Worm (Caenorhabditis elegans) whole organism, L1 larva: ENCODE measurements around the gene ssp-36.

Experiments used
- C04F5.9 ChIP-seq: sonication (generic microtip); optimal IDR thresholded peaks from 2 replicates; lab custom pipeline; 2016; ENCODE audit warnings: missing genetic modification characterization, missing compliant biosample characterization
- C16A3.4 ChIP-seq: fragments of 150-350 bp; optimal IDR thresholded peaks from 2 replicates; lab custom pipeline; 2014; ENCODE audit warnings: missing biosample characterization, missing genetic modification characterization
- C34B4.2 ChIP-seq: sonication (generic microtip); optimal IDR thresholded peaks from 2 replicates; lab custom pipeline; 2017; ENCODE audit warnings: mild to moderate bottlenecking, missing genetic modification characterization, missing compliant biosample characterization
- Y116A8C.19 ChIP-seq: sonication (generic microtip); optimal IDR thresholded peaks from 2 replicates; lab custom pipeline; 2016; ENCODE audit warnings: missing compliant biosample characterization, missing genetic modification characterization, borderline replicate concordance
- aha-1 ChIP-seq: fragments of 150-350 bp; optimal IDR thresholded peaks from 2 replicates; lab custom pipeline; 2014; ENCODE audit warnings: missing biosample characterization, missing genetic modification characterization
- alr-1 ChIP-seq: fragments of 200-800 bp; sonication (Bioruptor generic); optimal IDR thresholded peaks from 2 replicates; lab custom pipeline; 2018; ENCODE audit warnings: borderline replicate concordance, mild to moderate bottlenecking, missing genetic modification characterization, missing compliant biosample characterization
- ama-1 ChIP-seq: fragments of 150-350 bp; optimal IDR thresholded peaks from 2 replicates; lab custom pipeline; 2014
- blmp-1 ChIP-seq: fragments of 150-350 bp; optimal IDR thresholded peaks from 2 replicates; lab custom pipeline; 2014; ENCODE audit warnings: missing biosample characterization, missing genetic modification characterization
- ceh-63 ChIP-seq: fragments of 200-800 bp; sonication (Bioruptor generic); optimal IDR thresholded peaks from 2 replicates; lab custom pipeline; 2018; ENCODE audit warnings: mild to moderate bottlenecking, missing genetic modification characterization, missing compliant biosample characterization
- ceh-82 ChIP-seq, 3 experiments: fragments of 150-350 bp in 1 of 3; sonication (generic microtip) in 2 of 3; optimal IDR thresholded peaks; 2 replicates each; lab custom pipeline; 2014 to 2017; ENCODE audit warnings: missing biosample characterization in 3 of 3, missing genetic modification characterization in 3 of 3
- ceh-88 ChIP-seq: fragments of 200-800 bp; sonication (Bioruptor generic); IDR thresholded peaks from 2 replicates; pipeline ENCODE4 v1.3.6; 2022; ENCODE audit warnings: missing genetic modification characterization, missing compliant biosample characterization
- ces-1 ChIP-seq: fragments of 150-350 bp; optimal IDR thresholded peaks from 2 replicates; lab custom pipeline; 2014; ENCODE audit warnings: missing biosample characterization, missing genetic modification reagents, missing genetic modification characterization
- dpl-1 ChIP-seq, 3 experiments: fragments of 150-350 bp in 2 of 3; sonication (generic microtip) in 1 of 3; optimal IDR thresholded peaks; 2 replicates each; lab custom pipeline; 2014 to 2017; ENCODE audit warnings: missing biosample characterization in 3 of 3, missing genetic modification characterization in 3 of 3, missing genetic modification reagents in 3 of 3
- dsc-1 ChIP-seq: sonication (generic microtip); optimal IDR thresholded peaks from 2 replicates; lab custom pipeline; 2016; ENCODE audit warnings: mild to moderate bottlenecking, missing genetic modification characterization, missing compliant biosample characterization
- efl-1 ChIP-seq, 4 experiments: fragments of 150-350 bp; optimal IDR thresholded peaks in 3 of 4; peaks in 1 of 4; 1 replicate in 1 of 4; 2 replicates in 3 of 4; lab custom pipeline; 2014; ENCODE audit warnings: missing biosample characterization in 2 of 4, missing genetic modification characterization in 2 of 4, missing genetic modification reagents in 2 of 4
- efl-3 ChIP-seq: fragments of 200-800 bp; sonication (Bioruptor generic); optimal IDR thresholded peaks from 2 replicates; lab custom pipeline; 2018; ENCODE audit warnings: mild to moderate bottlenecking, missing genetic modification characterization, missing compliant biosample characterization
- elt-3 ChIP-seq, 6 experiments: fragments of 150-350 bp in 1 of 6; sonication (generic microtip); optimal IDR thresholded peaks; 2 replicates each; lab custom pipeline; 2017 to 2018; ENCODE audit warnings: missing biosample characterization in 6 of 6, missing genetic modification characterization in 6 of 6, inconsistent platforms in 1 of 6
- fkh-10 ChIP-seq: sonication (generic microtip); optimal IDR thresholded peaks from 2 replicates; lab custom pipeline; 2017; ENCODE audit warnings: missing biosample characterization, missing genetic modification reagents, missing genetic modification characterization
- fkh-4 ChIP-seq: sonication (generic microtip); optimal IDR thresholded peaks from 2 replicates; lab custom pipeline; 2016; ENCODE audit warnings: missing compliant biosample characterization, missing genetic modification characterization, borderline replicate concordance
- fkh-8 ChIP-seq: sonication (generic microtip); optimal IDR thresholded peaks from 2 replicates; lab custom pipeline; 2016; ENCODE audit warnings: mild to moderate bottlenecking, missing genetic modification characterization, missing compliant biosample characterization
- fos-1 ChIP-seq: fragments of 150-350 bp; optimal IDR thresholded peaks from 2 replicates; lab custom pipeline; 2014; ENCODE audit warnings: missing biosample characterization, missing genetic modification characterization
- hlh-17 ChIP-seq: fragments of 200-800 bp; sonication (Bioruptor generic); optimal IDR thresholded peaks from 2 replicates; lab custom pipeline; 2018; ENCODE audit warnings: missing genetic modification characterization, mild to moderate bottlenecking, missing compliant biosample characterization, moderate library complexity, borderline replicate concordance
- hpl-2 ChIP-seq: fragments of 150-350 bp; optimal IDR thresholded peaks from 2 replicates; lab custom pipeline; 2014; ENCODE audit warnings: missing biosample characterization, missing genetic modification reagents, missing genetic modification characterization
- irx-1 ChIP-seq: sonication (generic microtip); optimal IDR thresholded peaks from 2 replicates; lab custom pipeline; 2016; ENCODE audit warnings: missing genetic modification characterization, missing compliant biosample characterization
- isw-1 ChIP-seq: fragments of 200-800 bp; sonication (Bioruptor generic); IDR thresholded peaks from 2 replicates; pipeline ENCODE4 v1.3.6; 2022; ENCODE audit warnings: missing genetic modification characterization, missing compliant biosample characterization
- jun-1 ChIP-seq: fragments of 150-350 bp; optimal IDR thresholded peaks from 2 replicates; lab custom pipeline; 2014; ENCODE audit warnings: missing biosample characterization, missing genetic modification reagents, missing genetic modification characterization
- lin-13 ChIP-seq: fragments of 150-350 bp; optimal IDR thresholded peaks from 2 replicates; lab custom pipeline; 2014; ENCODE audit warnings: missing biosample characterization, missing genetic modification reagents, missing genetic modification characterization
- lin-14 ChIP-seq: fragments of 200-800 bp; sonication (Bioruptor generic); optimal IDR thresholded peaks from 2 replicates; lab custom pipeline; 2018; ENCODE audit warnings: mild to moderate bottlenecking, missing genetic modification characterization, moderate library complexity, missing compliant biosample characterization
- lsy-2 ChIP-seq, 2 experiments: fragments of 150-350 bp; optimal IDR thresholded peaks; 2 replicates each; lab custom pipeline; 2014; ENCODE audit warnings: missing biosample characterization in 2 of 2, missing genetic modification characterization in 2 of 2
- mab-9 ChIP-seq: fragments of 200-800 bp; sonication (Bioruptor generic); IDR thresholded peaks from 2 replicates; pipeline ENCODE4 v1.3.6; 2022; ENCODE audit warnings: missing genetic modification reagents, missing genetic modification characterization, missing compliant biosample characterization
- mef-2 ChIP-seq: fragments of 150-350 bp; optimal IDR thresholded peaks from 2 replicates; lab custom pipeline; 2014; ENCODE audit warnings: missing biosample characterization, missing genetic modification characterization
- nhr-12 ChIP-seq: sonication (generic microtip); optimal IDR thresholded peaks from 2 replicates; lab custom pipeline; 2017; ENCODE audit warnings: missing biosample characterization, missing genetic modification characterization
- nhr-20 ChIP-seq: sonication (generic microtip); optimal IDR thresholded peaks from 2 replicates; lab custom pipeline; 2016; ENCODE audit warnings: mild to moderate bottlenecking, missing genetic modification characterization, missing compliant biosample characterization
- nhr-237 ChIP-seq: fragments of 150-350 bp; optimal IDR thresholded peaks from 2 replicates; lab custom pipeline; 2014; ENCODE audit warnings: missing biosample characterization, missing genetic modification characterization
- nhr-28 ChIP-seq: fragments of 150-350 bp; optimal IDR thresholded peaks from 2 replicates; lab custom pipeline; 2014; ENCODE audit warnings: missing biosample characterization, missing genetic modification characterization
- nhr-47 ChIP-seq: sonication (generic microtip); optimal IDR thresholded peaks from 2 replicates; lab custom pipeline; 2016; ENCODE audit warnings: mild to moderate bottlenecking, missing genetic modification characterization, moderate library complexity, missing compliant biosample characterization
- nhr-71 ChIP-seq: sonication (generic microtip); optimal IDR thresholded peaks from 2 replicates; lab custom pipeline; 2016; ENCODE audit warnings: mild to moderate bottlenecking, missing genetic modification characterization, moderate library complexity, missing compliant biosample characterization
- nhr-77 ChIP-seq: fragments of 150-350 bp; optimal IDR thresholded peaks from 2 replicates; lab custom pipeline; 2014; ENCODE audit warnings: missing biosample characterization, missing genetic modification characterization
- nhr-85 ChIP-seq: sonication (generic microtip); peaks from one replicate; lab custom pipeline; 2016; ENCODE audit warnings: missing genetic modification characterization, inconsistent platforms, missing compliant biosample characterization
- nhr-90 ChIP-seq: sonication (generic microtip); optimal IDR thresholded peaks from 2 replicates; lab custom pipeline; 2016; ENCODE audit warnings: mild to moderate bottlenecking, missing genetic modification characterization, missing compliant biosample characterization; ENCODE audit not compliant: poor library complexity
- pqm-1 ChIP-seq: sonication (generic microtip); optimal IDR thresholded peaks from 3 replicates; lab custom pipeline; 2017; ENCODE audit warnings: missing biosample characterization, missing genetic modification characterization
- skn-1 ChIP-seq: fragments of 150-350 bp; optimal IDR thresholded peaks from 2 replicates; lab custom pipeline; 2014; ENCODE audit warnings: missing biosample characterization, missing genetic modification characterization
- snpc-4 ChIP-seq: fragments of 150-350 bp; optimal IDR thresholded peaks from 2 replicates; lab custom pipeline; 2014; ENCODE audit warnings: missing biosample characterization, missing genetic modification characterization
- sox-4 ChIP-seq: sonication (generic microtip); optimal IDR thresholded peaks from 2 replicates; lab custom pipeline; 2016; ENCODE audit warnings: missing genetic modification characterization, missing compliant biosample characterization
- sup-37 ChIP-seq: fragments of 200-800 bp; sonication (Bioruptor generic); optimal IDR thresholded peaks from 2 replicates; lab custom pipeline; 2018; ENCODE audit warnings: mild to moderate bottlenecking, missing genetic modification characterization, missing compliant biosample characterization
- swsn-7 ChIP-seq: sonication (generic microtip); optimal IDR thresholded peaks from 2 replicates; lab custom pipeline; 2016; ENCODE audit warnings: missing genetic modification characterization, missing compliant biosample characterization
- tbx-2 ChIP-seq: sonication (generic microtip); optimal IDR thresholded peaks from 2 replicates; lab custom pipeline; 2016; ENCODE audit warnings: missing genetic modification characterization, missing compliant biosample characterization
- tlp-1 ChIP-seq: fragments of 150-350 bp; optimal IDR thresholded peaks from 2 replicates; lab custom pipeline; 2014; ENCODE audit warnings: missing biosample characterization, missing genetic modification characterization
- unc-30 ChIP-seq: sonication (generic microtip); optimal IDR thresholded peaks from 2 replicates; lab custom pipeline; 2017; ENCODE audit warnings: missing biosample characterization, missing genetic modification characterization
- unc-62 ChIP-seq: fragments of 150-350 bp; optimal IDR thresholded peaks from 2 replicates; lab custom pipeline; 2014; ENCODE audit warnings: missing biosample characterization, missing genetic modification reagents, missing genetic modification characterization
- unc-86 ChIP-seq: sonication (generic microtip); optimal IDR thresholded peaks from 2 replicates; lab custom pipeline; 2016; ENCODE audit warnings: missing genetic modification characterization, missing compliant biosample characterization
- unc-98 ChIP-seq: fragments of 200-800 bp; sonication (Bioruptor generic); IDR thresholded peaks from 2 replicates; pipeline ENCODE4 v1.3.6; 2022; ENCODE audit warnings: missing genetic modification characterization, missing compliant biosample characterization
- zip-4 ChIP-seq: fragments of 200-800 bp; sonication (Bioruptor generic); optimal IDR thresholded peaks from 2 replicates; lab custom pipeline; 2018; ENCODE audit warnings: mild to moderate bottlenecking, missing genetic modification characterization, moderate library complexity, missing compliant biosample characterization
- ztf-4 ChIP-seq: fragments of 150-350 bp; optimal IDR thresholded peaks from 2 replicates; lab custom pipeline; 2014; ENCODE audit warnings: missing biosample characterization, missing genetic modification characterization

Gene ssp-36

ce11 chrIV:9803544-9803943, 37.4 kb upstream of the ssp-36 start:
- TF ChIP-seq unc-98 (GFP tag; lab: Robert Waterston, UW) (no peak), lsy-2 (tag; optimal IDR thresholded peaks at IDR 0.05; lab: Kevin White, UChicago) (peak; percentile 50 to 65), sox-4 (tag; lab: Kevin White, UChicago) (no peak), blmp-1 (peak; percentile 69), ceh-82 (tag; optimal IDR thresholded peaks at IDR 0.05; lab: Kevin White, UChicago) (peak in 1 of 3 experiments; percentile 18), elt-3 (tag; optimal IDR thresholded peaks at IDR 0.05; lab: Kevin White, UChicago) (peak in 3 of 6 experiments; percentile 5 to 56 (median 33)), efl-1 (optimal IDR thresholded peaks at IDR 0.05; lab: Kevin White, UChicago) (peak; percentile 39 to 54), efl-1 (GFP tag; optimal IDR thresholded peaks at IDR 0.05 in 1 of 2; lab: Kevin White, UChicago) (peak; percentile 34 to 94), swsn-7 (peak; percentile 32), snpc-4 (tag; lab: Kevin White, UChicago) (no peak), jun-1 (tag; lab: Kevin White, UChicago) (peak; percentile 65), nhr-28 (tag; lab: Kevin White, UChicago) (no peak), nhr-47 (tag; lab: Kevin White, UChicago) (peak; percentile 30), lin-14 (GFP tag; lab: Kevin White, UChicago) (peak; percentile 85), nhr-85 (tag; lab: Kevin White, UChicago) (peak; percentile 87), C16A3.4 (tag; lab: Kevin White, UChicago) (no peak), tlp-1 (tag; lab: Kevin White, UChicago) (no peak), nhr-12 (tag; lab: Kevin White, UChicago) (no peak), dpl-1 (GFP tag; optimal IDR thresholded peaks at IDR 0.05; lab: Kevin White, UChicago) (peak in 2 of 3 experiments; percentile 36 to 46), fkh-4 (tag; lab: Kevin White, UChicago) (no peak), ztf-4 (tag; lab: Kevin White, UChicago) (peak; percentile 31), aha-1 (tag; lab: Kevin White, UChicago) (no peak), alr-1 (tag; lab: Kevin White, UChicago) (no peak), isw-1 (GFP tag; lab: Robert Waterston, UW) (no peak), ceh-63 (GFP tag; lab: Kevin White, UChicago) (no peak), pqm-1 (tag; lab: Kevin White, UChicago) (no peak), hlh-17 (no peak), nhr-237 (tag; lab: Kevin White, UChicago) (peak; percentile 2), ceh-88 (GFP tag; lab: Robert Waterston, UW) (no peak), tbx-2 (tag; lab: Kevin White, UChicago) (peak; percentile 26), fos-1 (tag; lab: Kevin White, UChicago) (peak; percentile 64), mab-9 (no peak), irx-1 (tag; lab: Kevin White, UChicago) (peak; percentile 17), fkh-10 (GFP tag; lab: Kevin White, UChicago) (no peak), unc-30 (tag; lab: Kevin White, UChicago) (no peak), efl-3 (GFP tag; lab: Kevin White, UChicago) (no peak), C04F5.9 (tag; lab: Kevin White, UChicago) (no peak), zip-4 (GFP tag; lab: Kevin White, UChicago) (no peak), lin-13 (GFP tag; lab: Kevin White, UChicago) (peak; percentile 15), mef-2 (tag; lab: Kevin White, UChicago) (no peak), nhr-77 (tag; lab: Kevin White, UChicago) (peak; percentile 38), unc-86 (tag; lab: Kevin White, UChicago) (no peak), dsc-1 (peak; percentile 29), Y116A8C.19 (tag; lab: Kevin White, UChicago) (no peak), C34B4.2 (tag; lab: Kevin White, UChicago) (no peak), unc-62 (GFP tag; lab: Kevin White, UChicago) (no peak), ces-1 (GFP tag; lab: Kevin White, UChicago) (no peak), skn-1 (tag; lab: Kevin White, UChicago) (peak; percentile 18), ama-1 (lab: Kevin White, UChicago) (no peak), nhr-20 (peak; percentile 90), hpl-2 (GFP tag; lab: Kevin White, UChicago) (no peak), sup-37 (GFP tag; lab: Kevin White, UChicago) (no peak), fkh-8 (tag; lab: Kevin White, UChicago) (no peak), nhr-71 (peak; percentile 82), nhr-90 (tag; lab: Kevin White, UChicago) (peak; percentile 61)
